Worm (Caenorhabditis elegans) whole organism, early embryonic: ENCODE measurements around the gene rha-1.

ENCODE experiments used
- F13C5.2 ChIP-seq: sonication (generic microtip); optimal IDR thresholded peaks from 2 replicates; lab custom pipeline; 2017; ENCODE audit warnings: mild to moderate bottlenecking, missing genetic modification characterization, inconsistent platforms, missing compliant biosample characterization
- ama-1 ChIP-seq: fragments of 150-350 bp; optimal IDR thresholded peaks from 2 replicates; lab custom pipeline; 2014
- ceh-13 ChIP-seq: fragments of 200-800 bp; sonication (Bioruptor generic); optimal IDR thresholded peaks from 2 replicates; lab custom pipeline; 2018; ENCODE audit warnings: mild to moderate bottlenecking, missing genetic modification characterization, missing compliant biosample characterization
- ceh-36 ChIP-seq: sonication (generic microtip); optimal IDR thresholded peaks from 2 replicates; lab custom pipeline; 2016; ENCODE audit warnings: missing genetic modification characterization, inconsistent platforms, missing compliant biosample characterization
- ets-7 ChIP-seq: sonication (generic microtip); optimal IDR thresholded peaks from 2 replicates; lab custom pipeline; 2016; ENCODE audit warnings: missing genotype, missing genetic modification characterization, missing compliant biosample characterization
- flt-1 ChIP-seq: fragments of 200-800 bp; sonication (Bioruptor generic); IDR thresholded peaks from 2 replicates; pipeline ENCODE4 v1.3.6; 2022; ENCODE audit warnings: missing genetic modification characterization, missing compliant biosample characterization
- hmbx-1 ChIP-seq: sonication (generic microtip); optimal IDR thresholded peaks from 2 replicates; lab custom pipeline; 2016; ENCODE audit warnings: mild to moderate bottlenecking, missing genetic modification characterization, missing compliant biosample characterization
- hnd-1 ChIP-seq: sonication (generic microtip); optimal IDR thresholded peaks from 2 replicates; lab custom pipeline; 2016; ENCODE audit warnings: missing genetic modification characterization, missing compliant biosample characterization
- pes-1 ChIP-seq: fragments of 200-800 bp; sonication (Bioruptor generic); IDR thresholded peaks from 2 replicates; pipeline ENCODE4 v1.3.6; 2022; ENCODE audit warnings: missing genetic modification reagents, missing genetic modification characterization, missing compliant biosample characterization
- scrt-1 ChIP-seq: fragments of 200-800 bp; sonication (Bioruptor generic); IDR thresholded peaks from 2 replicates; pipeline ENCODE4 v1.3.6; 2022; ENCODE audit warnings: missing genetic modification characterization, missing compliant biosample characterization
- sea-1 ChIP-seq: fragments of 200-800 bp; sonication (Bioruptor generic); conservative IDR thresholded peaks from 2 replicates; pipeline ENCODE4 v1.3.6; 2022; ENCODE audit warnings: missing genetic modification characterization, missing compliant biosample characterization
- tbx-11 ChIP-seq: fragments of 200-800 bp; sonication (Bioruptor generic); IDR thresholded peaks from 2 replicates; pipeline ENCODE4 v1.3.6; 2022; ENCODE audit warnings: missing genetic modification characterization, missing compliant biosample characterization
- tbx-37 ChIP-seq: fragments of 200-800 bp; sonication (Bioruptor generic); conservative IDR thresholded peaks from 2 replicates; pipeline ENCODE4 v1.3.6; 2022; ENCODE audit warnings: missing genetic modification reagents, missing genetic modification characterization, missing compliant biosample characterization
- tra-4 ChIP-seq: sonication (generic microtip); optimal IDR thresholded peaks from 2 replicates; lab custom pipeline; 2017; ENCODE audit warnings: missing genetic modification characterization, missing compliant biosample characterization

DNA sequence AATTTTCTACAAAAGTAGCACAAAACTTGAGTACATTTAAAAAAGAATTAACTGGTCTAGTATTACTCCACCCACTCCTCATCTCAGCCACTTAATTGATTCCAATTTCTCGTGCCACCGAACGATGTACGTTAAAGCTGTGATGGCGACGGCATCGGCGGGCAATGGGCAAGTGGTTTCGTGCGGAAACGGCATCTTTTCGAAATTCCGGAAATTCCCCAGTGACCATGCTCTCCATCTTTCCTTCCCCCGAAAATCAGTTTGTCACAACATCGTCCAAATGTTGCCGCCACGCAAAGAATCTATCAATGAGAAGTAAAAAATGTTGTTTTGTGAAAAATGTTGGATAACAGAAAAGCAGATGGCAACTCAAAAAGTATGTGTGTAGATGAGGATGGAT, 50.5 kb downstream of the rha-1 start:
- TF ChIP-seq tra-4: no peak
- TF ChIP-seq hmbx-1 (tag; lab: Kevin White, UChicago): no peak
- no peak for TF ChIP-seq flt-1 (GFP tag; lab: Robert Waterston, UW)
- TF ChIP-seq scrt-1 (GFP tag; lab: Robert Waterston, UW): no peak
- no peak for TF ChIP-seq ceh-36
- no peak for TF ChIP-seq ets-7
- TF ChIP-seq tbx-37 (GFP tag; lab: Robert Waterston, UW): no peak
- TF ChIP-seq ama-1 (lab: Kevin White, UChicago): no peak
- no peak for TF ChIP-seq hnd-1
- no peak for TF ChIP-seq sea-1
- no peak for TF ChIP-seq ceh-13
- TF ChIP-seq tbx-11 (GFP tag; lab: Robert Waterston, UW): no peak
- TF ChIP-seq F13C5.2: no peak
- TF ChIP-seq pes-1 (GFP tag; lab: Robert Waterston, UW): no peak
